Worm (Caenorhabditis elegans) whole organism, late embryonic: ENCODE measurements around the gene Y113G7B.12.

Experiments used
- F13H6.1 ChIP-seq: sonication (generic microtip); optimal IDR thresholded peaks from 2 replicates; lab custom pipeline; 2016; ENCODE audit warnings: missing genetic modification characterization, missing compliant biosample characterization
- ama-1 ChIP-seq: fragments of 150-350 bp; optimal IDR thresholded peaks from 2 replicates; lab custom pipeline; 2014
- ceh-9 ChIP-seq: sonication (generic microtip); optimal IDR thresholded peaks from 2 replicates; lab custom pipeline; 2016; ENCODE audit warnings: mild to moderate bottlenecking, missing genetic modification characterization, inconsistent platforms, missing compliant biosample characterization
- eyg-1 ChIP-seq: sonication (generic microtip); optimal IDR thresholded peaks from 2 replicates; lab custom pipeline; 2016; ENCODE audit warnings: missing genotype, missing genetic modification characterization, missing compliant biosample characterization
- fkh-10 ChIP-seq: fragments of 150-350 bp; optimal IDR thresholded peaks from 2 replicates; lab custom pipeline; 2014; ENCODE audit warnings: missing biosample characterization, missing genetic modification reagents, missing genetic modification characterization
- odd-2 ChIP-seq: sonication (generic microtip); optimal IDR thresholded peaks from 2 replicates; lab custom pipeline; 2017; ENCODE audit warnings: antibody characterized with exemption, mild to moderate bottlenecking, missing genetic modification characterization, missing compliant biosample characterization

DNA sequence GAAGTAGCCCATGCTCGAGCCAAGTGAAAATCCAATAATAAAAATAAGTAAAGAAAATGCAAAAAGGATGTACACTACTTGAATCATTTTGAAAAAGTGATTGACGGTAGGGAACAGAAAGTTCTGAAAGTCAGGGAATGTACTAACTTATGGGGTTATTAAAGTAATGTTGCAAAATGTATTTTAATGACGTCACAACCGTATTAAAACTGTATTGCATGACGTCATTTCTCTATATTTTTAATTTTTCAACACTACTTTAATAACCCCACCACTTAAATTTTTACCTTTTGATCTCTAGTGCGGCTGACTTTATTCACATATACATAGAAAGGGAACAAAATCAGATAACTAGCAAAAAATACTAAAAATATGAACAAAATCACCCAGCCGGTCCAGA is 30.2 kb downstream of the Y113G7B.12 start:
- no peak for TF ChIP-seq ama-1 (lab: Kevin White, UChicago)
- no peak for TF ChIP-seq odd-2 (tag; lab: Kevin White, UChicago)
- TF ChIP-seq fkh-10 (GFP tag; lab: Kevin White, UChicago) = no peak
- no peak for TF ChIP-seq F13H6.1 (tag; lab: Kevin White, UChicago)
- no peak for TF ChIP-seq eyg-1 (tag; lab: Kevin White, UChicago)
- TF ChIP-seq ceh-9 (tag; lab: Kevin White, UChicago) = no peak
